Fruit fly (Drosophila melanogaster) whole organism, embryonic: ENCODE results near the gene CG42395.

Experiments
- ATbp ChIP-seq: fragments of 200-800 bp; sonication (Bioruptor generic); optimal IDR thresholded peaks from 2 replicates; lab custom pipeline; 2017; ENCODE audit warnings: missing biosample characterization, mild to moderate bottlenecking, missing genetic modification characterization, missing genetic modification reagents
- Awh ChIP-seq: fragments of 200-800 bp; sonication (Bioruptor generic); IDR thresholded peaks from 2 replicates; pipeline ENCODE4, ENCODE4 v1.3.6; 2022; ENCODE audit warnings: missing biosample characterization, missing genetic modification characterization
- B-H2 ChIP-seq: fragments of 200-800 bp; sonication (Bioruptor generic); optimal IDR thresholded peaks from 2 replicates; lab custom pipeline; 2018; ENCODE audit warnings: missing biosample characterization, mild to moderate bottlenecking, missing genetic modification characterization
- BEAF-32 ChIP-seq: fragments of 200-800 bp; sonication (Bioruptor generic); optimal IDR thresholded peaks from 3 replicates; lab custom pipeline; 2017; ENCODE audit warnings: missing biosample characterization, missing genetic modification characterization, mild to moderate bottlenecking, moderate library complexity, missing genetic modification reagents
- CG10565 ChIP-seq: fragments of 200-800 bp; sonication (Bioruptor generic); optimal IDR thresholded peaks from 3 replicates; lab custom pipeline; 2016; ENCODE audit warnings: missing biosample characterization, mild to moderate bottlenecking, missing genetic modification characterization
- CG11398 ChIP-seq: fragments of 200-800 bp; sonication (Bioruptor generic); optimal IDR thresholded peaks from 2 replicates; lab custom pipeline; 2016; ENCODE audit warnings: missing biosample characterization, missing genetic modification characterization
- CG11695 ChIP-seq: fragments of 200-800 bp; sonication (Bioruptor generic); IDR thresholded peaks from 3 replicates; pipeline ENCODE4 v1.3.6; 2022; ENCODE audit warnings: missing biosample characterization, missing genetic modification characterization
- CG12744 ChIP-seq: fragments of 200-800 bp; sonication (Bioruptor generic); optimal IDR thresholded peaks from 2 replicates; lab custom pipeline; 2016; ENCODE audit warnings: missing biosample characterization, missing genetic modification characterization
- CG12942 ChIP-seq: fragments of 200-800 bp; sonication (Bioruptor generic); optimal IDR thresholded peaks from 3 replicates; lab custom pipeline; 2016; ENCODE audit warnings: missing biosample characterization, missing genetic modification characterization
- CG14050 ChIP-seq: fragments of 200-800 bp; sonication (Bioruptor generic); IDR thresholded peaks from 3 replicates; pipeline ENCODE4 v1.3.6; 2022; ENCODE audit warnings: missing biosample characterization, missing genetic modification characterization
- CG14965 ChIP-seq: fragments of 200-800 bp; sonication (Bioruptor generic); optimal IDR thresholded peaks from 2 replicates; lab custom pipeline; 2016; ENCODE audit warnings: missing biosample characterization, missing genetic modification characterization, borderline replicate concordance
- CG1529 ChIP-seq: fragments of 200-800 bp; sonication (Bioruptor generic); optimal IDR thresholded peaks from 3 replicates; lab custom pipeline; 2018; ENCODE audit warnings: missing biosample characterization, missing genetic modification characterization
- CG1647 ChIP-seq: fragments of 200-800 bp; sonication (Bioruptor generic); optimal IDR thresholded peaks from 3 replicates; lab custom pipeline; 2016; ENCODE audit warnings: missing biosample characterization, missing genetic modification characterization
- CG16779 ChIP-seq: fragments of 200-800 bp; sonication (Bioruptor generic); IDR thresholded peaks from 2 replicates; pipeline ENCODE4 v1.3.6; 2022; ENCODE audit warnings: missing biosample characterization, missing genetic modification characterization
- CG17385 ChIP-seq: fragments of 200-800 bp; sonication (Bioruptor generic); optimal IDR thresholded peaks from 3 replicates; lab custom pipeline; 2018; ENCODE audit warnings: missing biosample characterization, mild to moderate bottlenecking, missing genetic modification characterization
- CG18011 ChIP-seq: fragments of 200-800 bp; sonication (Bioruptor generic); optimal IDR thresholded peaks from 2 replicates; lab custom pipeline; 2017; ENCODE audit warnings: missing biosample characterization, missing genetic modification characterization, mild to moderate bottlenecking, moderate library complexity, missing genotype
- CG31365 ChIP-seq: fragments of 200-800 bp; sonication (Bioruptor generic); optimal IDR thresholded peaks from 2 replicates; lab custom pipeline; 2018; ENCODE audit warnings: missing biosample characterization, mild to moderate bottlenecking, missing genetic modification characterization
- CG31441 ChIP-seq: fragments of 200-800 bp; sonication (Bioruptor generic); IDR thresholded peaks from 2 replicates; pipeline ENCODE4 v1.3.6; 2022; ENCODE audit warnings: missing biosample characterization, missing genetic modification characterization
- CG32772 ChIP-seq: fragments of 200-800 bp; sonication (Bioruptor generic); IDR thresholded peaks from 2 replicates; pipeline ENCODE4 v1.3.6; 2022; ENCODE audit warnings: missing biosample characterization, missing genetic modification characterization
- CG3281 ChIP-seq: fragments of 200-800 bp; sonication (Bioruptor generic); optimal IDR thresholded peaks from 3 replicates; lab custom pipeline; 2017; ENCODE audit warnings: missing biosample characterization, mild to moderate bottlenecking, missing genetic modification characterization
- CG3847 ChIP-seq: fragments of 200-800 bp; sonication (Bioruptor generic); IDR thresholded peaks from 2 replicates; pipeline ENCODE4 v1.3.6; 2022; ENCODE audit warnings: missing biosample characterization, missing genetic modification characterization
- CG4404 ChIP-seq: fragments of 200-800 bp; sonication (Bioruptor generic); IDR thresholded peaks from 2 replicates; pipeline ENCODE4 v1.3.6; 2022; ENCODE audit warnings: missing biosample characterization, missing genetic modification characterization
- CG6854 ChIP-seq: fragments of 200-800 bp; sonication (Bioruptor generic); optimal IDR thresholded peaks from 3 replicates; lab custom pipeline; 2017; ENCODE audit warnings: missing biosample characterization, mild to moderate bottlenecking, missing genetic modification characterization
- CG7271 ChIP-seq: fragments of 200-800 bp; sonication (Bioruptor generic); optimal IDR thresholded peaks from 2 replicates; lab custom pipeline; 2018; ENCODE audit warnings: missing biosample characterization, mild to moderate bottlenecking, missing genetic modification characterization, moderate library complexity
- CG7786 ChIP-seq: fragments of 200-800 bp; sonication (Bioruptor generic); optimal IDR thresholded peaks from 2 replicates; lab custom pipeline; 2016; ENCODE audit warnings: missing biosample characterization, missing genetic modification characterization
- CG8765 ChIP-seq: fragments of 200-800 bp; sonication (Bioruptor generic); IDR thresholded peaks from 2 replicates; pipeline ENCODE4 v1.3.6; 2022; ENCODE audit warnings: missing biosample characterization, missing genetic modification characterization
- CG9876 ChIP-seq: fragments of 200-800 bp; sonication (Bioruptor generic); optimal IDR thresholded peaks from 2 replicates; lab custom pipeline; 2016; ENCODE audit warnings: missing biosample characterization, missing genetic modification characterization
- Elba2 ChIP-seq: fragments of 200-800 bp; sonication (Bioruptor generic); optimal IDR thresholded peaks from 3 replicates; lab custom pipeline; 2016; ENCODE audit warnings: missing biosample characterization, missing genetic modification characterization
- H15 ChIP-seq: fragments of 200-800 bp; sonication (Bioruptor generic); IDR thresholded peaks from 3 replicates; pipeline ENCODE4 v1.3.6; 2022; ENCODE audit warnings: missing biosample characterization, missing genetic modification characterization
- Hmr ChIP-seq: fragments of 200-800 bp; sonication (Bioruptor generic); optimal IDR thresholded peaks from 3 replicates; lab custom pipeline; 2017; ENCODE audit warnings: mild to moderate bottlenecking, missing biosample characterization, missing genetic modification reagents, missing genetic modification characterization
- Max ChIP-seq: fragments of 200-800 bp; sonication (Bioruptor generic); optimal IDR thresholded peaks from 2 replicates; lab custom pipeline; 2016; ENCODE audit warnings: missing biosample characterization, mild to moderate bottlenecking, missing genetic modification characterization
- Med ChIP-seq: fragments of 200-800 bp; sonication (Bioruptor generic); peaks from one replicate; lab custom pipeline; 2016; ENCODE audit warnings: missing biosample characterization, missing genetic modification characterization, mild to moderate bottlenecking, inconsistent platforms, moderate library complexity
- Mrtf ChIP-seq: fragments of 200-800 bp; sonication (Bioruptor generic); IDR thresholded peaks from 3 replicates; pipeline ENCODE4 v1.3.6; 2022; ENCODE audit warnings: missing biosample characterization, missing genetic modification characterization
- NFAT ChIP-seq: fragments of 200-800 bp; sonication (Bioruptor generic); IDR thresholded peaks from 2 replicates; pipeline ENCODE4 v1.3.6; 2022; ENCODE audit warnings: missing biosample characterization, missing genetic modification characterization
- Nf-YB ChIP-seq: fragments of 200-800 bp; sonication (Bioruptor generic); optimal IDR thresholded peaks from 3 replicates; lab custom pipeline; 2019; ENCODE audit warnings: missing biosample characterization, mild to moderate bottlenecking, missing genetic modification characterization, moderate library complexity
- Oli ChIP-seq: fragments of 200-800 bp; sonication (Bioruptor generic); optimal IDR thresholded peaks from 2 replicates; lab custom pipeline; 2018; ENCODE audit warnings: missing biosample characterization, mild to moderate bottlenecking, missing genetic modification characterization, moderate library complexity
- Ptx1 ChIP-seq: fragments of 200-800 bp; sonication (Bioruptor generic); IDR thresholded peaks from 2 replicates; pipeline ENCODE4 v1.3.6; 2022; ENCODE audit warnings: missing biosample characterization, missing genetic modification characterization
- Ssrp ChIP-seq: fragments of 200-800 bp; sonication (Bioruptor generic); optimal IDR thresholded peaks from 2 replicates; lab custom pipeline; 2018; ENCODE audit warnings: missing biosample characterization, mild to moderate bottlenecking, missing genetic modification characterization, moderate library complexity
- chinmo ChIP-seq: fragments of 200-800 bp; sonication (Bioruptor generic); IDR thresholded peaks from 4 replicates; pipeline ENCODE4 v1.3.6; 2022; ENCODE audit warnings: missing biosample characterization, missing genetic modification characterization; ENCODE audit not compliant: partially characterized antibody
- da ChIP-seq: fragments of 200-800 bp; sonication (Bioruptor generic); optimal IDR thresholded peaks from 2 replicates; lab custom pipeline; 2016; ENCODE audit warnings: missing biosample characterization, missing genetic modification characterization
- ewg ChIP-seq: fragments of 200-800 bp; sonication (Bioruptor generic); optimal IDR thresholded peaks from 3 replicates; lab custom pipeline; 2017; ENCODE audit warnings: mild to moderate bottlenecking, missing biosample characterization, missing genetic modification reagents, missing genetic modification characterization
- gcm2 ChIP-seq: fragments of 200-800 bp; sonication (Bioruptor generic); optimal IDR thresholded peaks from 2 replicates; lab custom pipeline; 2016; ENCODE audit warnings: missing biosample characterization, missing genetic modification characterization
- grau ChIP-seq: fragments of 200-800 bp; optimal IDR thresholded peaks from 3 replicates; lab custom pipeline; 2019; ENCODE audit warnings: missing biosample characterization, mild to moderate bottlenecking, missing genetic modification characterization, moderate library complexity
- h ChIP-seq: fragments of >200 bp; optimal IDR thresholded peaks from 2 replicates; lab custom pipeline; 2017
- repo ChIP-seq: fragments of 200-800 bp; sonication (Bioruptor generic); optimal IDR thresholded peaks from 2 replicates; lab custom pipeline; 2016; ENCODE audit warnings: missing biosample characterization, missing genetic modification characterization
- run ChIP-seq: fragments of 200-800 bp; sonication (Bioruptor generic); optimal IDR thresholded peaks from 3 replicates; lab custom pipeline; 2018; ENCODE audit warnings: missing biosample characterization, mild to moderate bottlenecking, missing genetic modification characterization
- tio ChIP-seq: fragments of 200-800 bp; sonication (Bioruptor generic); optimal IDR thresholded peaks from 2 replicates; lab custom pipeline; 2017; ENCODE audit warnings: missing biosample characterization, missing genetic modification characterization, inconsistent platforms

CG42395 gene

dm6 chrX:9579918-9580521, 4.0 kb upstream of the CG42395 start, which contains the start of gene LPCAT (continued):
- no peak for TF ChIP-seq run (tag; lab: Kevin White, UChicago)
- TF ChIP-seq CG14050 = peak; percentile 65
- TF ChIP-seq tio (GFP tag; lab: Kevin White, UChicago) = no peak
- peak; percentile 87 for TF ChIP-seq Max (GFP tag; lab: Kevin White, UChicago)
- peak; percentile 66 for TF ChIP-seq CG9876 (GFP tag; lab: Kevin White, UChicago)
- no peak for TF ChIP-seq CG1529 (GFP tag; lab: Kevin White, UChicago)
- peak; percentile 76 for TF ChIP-seq CG4404
- TF ChIP-seq CG11695 = peak; percentile 49; the same call in 1 of the 3 replicates
- TF ChIP-seq CG7271 (tag; lab: Kevin White, UChicago) = no peak
- TF ChIP-seq h = no peak
- TF ChIP-seq Mrtf (GFP tag; lab: Robert Waterston, UW) = peak; percentile 66; the same call in 1 of the 3 replicates
- no peak for TF ChIP-seq CG6854 (GFP tag; lab: Kevin White, UChicago)
- TF ChIP-seq Hmr (GFP tag; lab: Kevin White, UChicago) = peak; percentile 79
- peak; percentile 64 for TF ChIP-seq CG7786 (GFP tag; lab: Kevin White, UChicago)
- TF ChIP-seq, all 482 proteins: peak for 357

DNA sequence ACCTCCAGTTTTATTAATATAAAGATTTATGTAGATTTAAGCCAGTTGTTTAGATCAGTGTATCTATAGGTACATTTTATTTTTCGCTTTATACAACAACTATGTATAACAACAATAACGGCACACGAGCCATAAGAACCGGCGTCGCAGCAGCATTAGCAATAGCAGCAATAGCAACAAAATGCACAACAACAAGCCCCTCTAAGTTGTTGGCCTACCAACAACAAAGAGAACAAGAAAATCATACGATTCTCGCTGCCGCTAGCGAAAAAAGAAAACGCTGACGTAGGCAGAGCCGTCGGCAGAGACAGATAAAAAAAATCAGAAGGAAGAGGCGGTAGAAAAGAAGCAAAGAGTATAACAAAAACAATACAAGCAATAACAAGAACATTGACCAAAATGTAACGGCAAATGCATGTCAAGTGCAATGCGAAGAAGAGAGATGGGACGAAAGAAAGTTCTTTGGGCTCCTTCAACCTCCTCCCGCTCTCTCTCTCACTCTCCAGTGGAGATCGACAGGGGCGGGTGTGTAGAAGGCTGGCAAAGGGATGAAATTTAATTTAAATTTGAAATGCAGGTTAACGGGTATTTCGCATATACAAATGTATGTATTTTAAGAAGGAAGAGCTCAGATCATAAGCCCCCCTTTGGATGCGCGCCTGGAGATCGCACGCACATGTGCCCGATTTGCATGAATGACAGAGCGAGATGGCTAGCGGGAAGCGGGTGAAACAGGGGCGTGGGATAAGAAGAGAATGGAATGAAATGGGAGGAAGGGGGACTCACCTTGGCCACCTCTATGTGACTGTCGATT, 2.9 kb upstream of the CG42395 start:
- TF ChIP-seq CG3281 (GFP tag; lab: Kevin White, UChicago) = peak; percentile 94
- peak; percentile 98 for TF ChIP-seq ATbp
- peak; percentile 67 for TF ChIP-seq B-H2
- peak; percentile 99 for TF ChIP-seq H15 (GFP tag; lab: Robert Waterston, UW)
- peak; percentile 97 for TF ChIP-seq CG1647
- TF ChIP-seq da (GFP tag; lab: Kevin White, UChicago) = peak; percentile 97
- peak; percentile 99 for TF ChIP-seq Ssrp
- TF ChIP-seq CG18011 (GFP tag; lab: Kevin White, UChicago) = peak; percentile 89
- peak; percentile 93 for TF ChIP-seq CG6854 (GFP tag; lab: Kevin White, UChicago)
- TF ChIP-seq repo (GFP tag; lab: Kevin White, UChicago) = peak; percentile 97
- TF ChIP-seq CG16779 (GFP tag; lab: Robert Waterston, UW) = peak; percentile 97
- peak; percentile 88 for TF ChIP-seq CG14965 (GFP tag; lab: Kevin White, UChicago)
- TF ChIP-seq CG17385 (GFP tag; lab: Kevin White, UChicago) = peak; percentile 93
- TF ChIP-seq NFAT (GFP tag; lab: Robert Waterston, UW) = peak; percentile 99
- TF ChIP-seq grau (tag; lab: Kevin White, UChicago) = peak; percentile 97
- TF ChIP-seq Elba2 (GFP tag; lab: Kevin White, UChicago) = peak; percentile 89
- TF ChIP-seq CG31441 (GFP tag; lab: Robert Waterston, UW) = peak; percentile 95
- TF ChIP-seq BEAF-32 = no peak
- peak; percentile 91 for TF ChIP-seq CG10565 (GFP tag; lab: Kevin White, UChicago)
- TF ChIP-seq CG3847 (GFP tag; lab: Robert Waterston, UW) = peak; percentile 98
- TF ChIP-seq Med (GFP tag; lab: Kevin White, UChicago) = peak; percentile 100
- TF ChIP-seq Ptx1 (GFP tag; lab: Robert Waterston, UW) = peak; percentile 98
- TF ChIP-seq Awh = peak; percentile 99
- TF ChIP-seq ewg (GFP tag; lab: Kevin White, UChicago) = peak; percentile 98
- TF ChIP-seq CG11398 = peak; percentile 97
- TF ChIP-seq CG32772 (GFP tag; lab: Robert Waterston, UW) = peak; percentile 99
- TF ChIP-seq CG12942 (GFP tag; lab: Kevin White, UChicago) = peak; percentile 98
- peak; percentile 86 for TF ChIP-seq CG31365 (tag; lab: Kevin White, UChicago)
- TF ChIP-seq gcm2 (GFP tag; lab: Kevin White, UChicago) = peak; percentile 97
- peak; percentile 98 for TF ChIP-seq Oli (tag; lab: Kevin White, UChicago)
- peak; percentile 99 for TF ChIP-seq CG8765 (GFP tag; lab: Robert Waterston, UW)
- peak; percentile 95 for TF ChIP-seq CG12744 (GFP tag; lab: Kevin White, UChicago)
- TF ChIP-seq chinmo (GFP tag; lab: Robert Waterston, UW) = peak; percentile 90; the same call in 2 of the 4 replicates
- TF ChIP-seq Nf-YB (GFP tag; lab: Kevin White, UChicago) = peak; percentile 86
